Fruit fly (Drosophila melanogaster) whole organism, embryonic: ENCODE measurements around the gene CG11951.

ENCODE experiments used
- Antp ChIP-seq: fragments of 200-800 bp; sonication (Bioruptor generic); optimal IDR thresholded peaks from 3 replicates; lab custom pipeline; 2016; ENCODE audit warnings: missing biosample characterization, missing genetic modification characterization
- Bgb ChIP-seq: fragments of 200-800 bp; sonication (Bioruptor generic); IDR thresholded peaks from 2 replicates; pipeline ENCODE4 v1.3.6; 2022; ENCODE audit warnings: missing biosample characterization, missing genetic modification characterization; ENCODE audit not compliant: partially characterized antibody
- CG10267 ChIP-seq: fragments of 200-800 bp; sonication (Bioruptor generic); optimal IDR thresholded peaks from 2 replicates; lab custom pipeline; 2018; ENCODE audit warnings: missing biosample characterization, mild to moderate bottlenecking, missing genetic modification characterization, moderate library complexity
- CG12104 ChIP-seq: fragments of 200-800 bp; sonication (Bioruptor generic); optimal IDR thresholded peaks from 3 replicates; lab custom pipeline; 2016; ENCODE audit warnings: missing biosample characterization, missing genetic modification characterization
- CG12769 ChIP-seq: fragments of 200-800 bp; sonication (Bioruptor generic); optimal IDR thresholded peaks from 2 replicates; lab custom pipeline; 2019; ENCODE audit warnings: missing biosample characterization, mild to moderate bottlenecking, missing genetic modification characterization, moderate library complexity
- CG12942 ChIP-seq: fragments of 200-800 bp; sonication (Bioruptor generic); optimal IDR thresholded peaks from 3 replicates; lab custom pipeline; 2016; ENCODE audit warnings: missing biosample characterization, missing genetic modification characterization
- CG1647 ChIP-seq: fragments of 200-800 bp; sonication (Bioruptor generic); optimal IDR thresholded peaks from 3 replicates; lab custom pipeline; 2016; ENCODE audit warnings: missing biosample characterization, missing genetic modification characterization
- CG17612 ChIP-seq: fragments of 200-800 bp; sonication (Bioruptor generic); IDR thresholded peaks from 2 replicates; pipeline ENCODE4 v1.3.6; 2022; ENCODE audit warnings: missing biosample characterization, missing genetic modification characterization
- CG2199 ChIP-seq: fragments of 200-800 bp; sonication (Bioruptor generic); IDR thresholded peaks from 3 replicates; pipeline ENCODE4 v1.3.6; 2022; ENCODE audit warnings: missing biosample characterization, missing genetic modification characterization
- CG30020 ChIP-seq: fragments of 200-800 bp; optimal IDR thresholded peaks from 2 replicates; lab custom pipeline; 2019; ENCODE audit warnings: missing biosample characterization, mild to moderate bottlenecking, missing genetic modification characterization, moderate library complexity
- CG30403 ChIP-seq: fragments of 200-800 bp; sonication (Bioruptor generic); optimal IDR thresholded peaks from 3 replicates; lab custom pipeline; 2016; ENCODE audit warnings: missing biosample characterization, missing genetic modification characterization
- CG3163 ChIP-seq: fragments of 200-800 bp; sonication (Bioruptor generic); optimal IDR thresholded peaks from 3 replicates; lab custom pipeline; 2016; ENCODE audit warnings: missing biosample characterization, missing genetic modification characterization
- CG32772 ChIP-seq: fragments of 200-800 bp; sonication (Bioruptor generic); IDR thresholded peaks from 2 replicates; pipeline ENCODE4 v1.3.6; 2022; ENCODE audit warnings: missing biosample characterization, missing genetic modification characterization
- CG4360 ChIP-seq: fragments of 200-800 bp; sonication (Bioruptor generic); IDR thresholded peaks from 2 replicates; pipeline ENCODE4 v1.3.6; 2022; ENCODE audit warnings: missing biosample characterization, missing genetic modification characterization
- CG4820 ChIP-seq: fragments of 200-800 bp; sonication (Bioruptor generic); optimal IDR thresholded peaks from 3 replicates; lab custom pipeline; 2016; ENCODE audit warnings: missing biosample characterization, missing genetic modification characterization
- CG6254 ChIP-seq: fragments of 200-800 bp; sonication (Bioruptor generic); optimal IDR thresholded peaks from 3 replicates; lab custom pipeline; 2017; ENCODE audit warnings: mild to moderate bottlenecking, missing biosample characterization, missing genetic modification reagents, missing genetic modification characterization
- CG8478 ChIP-seq: fragments of >200 bp; optimal IDR thresholded peaks from 2 replicates; lab custom pipeline; 2018
- CG9609 ChIP-seq: fragments of 200-800 bp; sonication (Bioruptor generic); optimal IDR thresholded peaks from 3 replicates; lab custom pipeline; 2016; ENCODE audit warnings: missing biosample characterization, missing genetic modification characterization
- CrebB ChIP-seq: fragments of 200-800 bp; sonication (Bioruptor generic); optimal IDR thresholded peaks from 3 replicates; lab custom pipeline; 2018; ENCODE audit warnings: missing biosample characterization, mild to moderate bottlenecking, missing genetic modification characterization
- D ChIP-seq, 2 experiments: fragments of 200-800 bp in 1 of 2; fragments of >200 bp in 1 of 2; sonication (Bioruptor generic) in 1 of 2; optimal IDR thresholded peaks; 2 replicates in 1 of 2; 3 replicates in 1 of 2; lab custom pipeline; 2017; ENCODE audit warnings: mild to moderate bottlenecking in 1 of 2, missing biosample characterization in 1 of 2, missing genetic modification characterization in 1 of 2, missing genetic modification reagents in 1 of 2
- Fer1 ChIP-seq: fragments of 200-800 bp; sonication (Bioruptor generic); optimal IDR thresholded peaks from 2 replicates; lab custom pipeline; 2017; ENCODE audit warnings: missing biosample characterization, mild to moderate bottlenecking, missing genetic modification characterization
- Kr ChIP-seq: fragments of 200-800 bp; sonication (Bioruptor generic); optimal IDR thresholded peaks from 2 replicates; lab custom pipeline; 2017; ENCODE audit warnings: missing biosample characterization, mild to moderate bottlenecking, missing genetic modification characterization
- Mrtf ChIP-seq: fragments of 200-800 bp; sonication (Bioruptor generic); IDR thresholded peaks from 3 replicates; pipeline ENCODE4 v1.3.6; 2022; ENCODE audit warnings: missing biosample characterization, missing genetic modification characterization
- NFAT ChIP-seq: fragments of 200-800 bp; sonication (Bioruptor generic); IDR thresholded peaks from 2 replicates; pipeline ENCODE4 v1.3.6; 2022; ENCODE audit warnings: missing biosample characterization, missing genetic modification characterization
- Oaz ChIP-seq: fragments of 200-800 bp; sonication (Bioruptor generic); IDR thresholded peaks from 2 replicates; pipeline ENCODE4 v1.3.6; 2022; ENCODE audit warnings: missing biosample characterization, missing genetic modification characterization
- Opbp ChIP-seq: fragments of 200-800 bp; sonication (Bioruptor generic); IDR thresholded peaks from 3 replicates; pipeline ENCODE4 v1.3.6; 2022; ENCODE audit warnings: missing biosample characterization, missing genetic modification characterization; ENCODE audit not compliant: partially characterized antibody
- Trl ChIP-seq, 3 experiments: fragments of >200 bp in 2 of 3; fragments of 200-800 bp in 1 of 3; sonication (Bioruptor generic) in 1 of 3; optimal IDR thresholded peaks; 2 replicates in 1 of 3; 3 replicates in 2 of 3; lab custom pipeline; 2016 to 2017; ENCODE audit warnings: missing biosample characterization in 1 of 3, missing genetic modification characterization in 1 of 3
- Vsx1 ChIP-seq: fragments of 200-800 bp; sonication (Bioruptor generic); optimal IDR thresholded peaks from 2 replicates; lab custom pipeline; 2017; ENCODE audit warnings: missing biosample characterization, mild to moderate bottlenecking, missing genetic modification characterization, missing genetic modification reagents
- cg ChIP-seq: fragments of 200-800 bp; sonication (Bioruptor generic); optimal IDR thresholded peaks from 3 replicates; lab custom pipeline; 2019; ENCODE audit warnings: missing biosample characterization, mild to moderate bottlenecking, missing genetic modification characterization, moderate library complexity
- chinmo ChIP-seq: fragments of 200-800 bp; sonication (Bioruptor generic); IDR thresholded peaks from 4 replicates; pipeline ENCODE4 v1.3.6; 2022; ENCODE audit warnings: missing biosample characterization, missing genetic modification characterization; ENCODE audit not compliant: partially characterized antibody
- crc ChIP-seq: fragments of 200-800 bp; sonication (Bioruptor generic); optimal IDR thresholded peaks from 2 replicates; lab custom pipeline; 2016; ENCODE audit warnings: missing biosample characterization, missing genetic modification characterization
- cwo ChIP-seq: fragments of 200-800 bp; sonication (Bioruptor generic); optimal IDR thresholded peaks from 3 replicates; lab custom pipeline; 2017; ENCODE audit warnings: missing biosample characterization, missing genetic modification characterization, mild to moderate bottlenecking, moderate library complexity, missing genetic modification reagents
- ewg ChIP-seq: fragments of 200-800 bp; sonication (Bioruptor generic); optimal IDR thresholded peaks from 3 replicates; lab custom pipeline; 2017; ENCODE audit warnings: mild to moderate bottlenecking, missing biosample characterization, missing genetic modification reagents, missing genetic modification characterization
- her ChIP-seq: fragments of 200-800 bp; sonication (Bioruptor generic); optimal IDR thresholded peaks from 2 replicates; lab custom pipeline; 2016; ENCODE audit warnings: missing biosample characterization, missing genetic modification characterization
- lilli ChIP-seq: fragments of 200-800 bp; sonication (Bioruptor generic); optimal IDR thresholded peaks from 3 replicates; lab custom pipeline; 2016; ENCODE audit warnings: missing biosample characterization, missing genetic modification characterization
- nerfin-2 ChIP-seq: fragments of 200-800 bp; sonication (Bioruptor generic); IDR thresholded peaks from 2 replicates; pipeline ENCODE4 v1.3.6; 2022; ENCODE audit warnings: missing biosample characterization, missing genetic modification characterization; ENCODE audit not compliant: partially characterized antibody
- p53 ChIP-seq: fragments of 200-800 bp; sonication (Bioruptor generic); optimal IDR thresholded peaks from 2 replicates; lab custom pipeline; 2016; ENCODE audit warnings: missing biosample characterization, missing genetic modification characterization
- rib ChIP-seq: fragments of 200-800 bp; sonication (Bioruptor generic); IDR thresholded peaks from 2 replicates; pipeline ENCODE4 v1.3.6; 2022; ENCODE audit warnings: missing biosample characterization, missing genetic modification characterization
- sens ChIP-seq: fragments of 200-800 bp; sonication (Bioruptor generic); peaks from one replicate; lab custom pipeline; 2016; ENCODE audit warnings: missing biosample characterization, missing genetic modification characterization
- sr ChIP-seq: fragments of 200-800 bp; sonication (Bioruptor generic); IDR thresholded peaks from 3 replicates; pipeline ENCODE4 v1.3.6; 2022; ENCODE audit warnings: missing biosample characterization, missing genetic modification characterization
- stwl ChIP-seq: fragments of 200-800 bp; sonication (Bioruptor generic); optimal IDR thresholded peaks from 3 replicates; lab custom pipeline; 2018; ENCODE audit warnings: missing biosample characterization, mild to moderate bottlenecking, missing genetic modification characterization, moderate library complexity
- tin ChIP-seq: fragments of 200-800 bp; sonication (Bioruptor generic); optimal IDR thresholded peaks from 3 replicates; lab custom pipeline; 2016; ENCODE audit warnings: missing biosample characterization, missing genetic modification characterization
- unc-4 ChIP-seq: fragments of 200-800 bp; sonication (Bioruptor generic); IDR thresholded peaks from 2 replicates; pipeline ENCODE4 v1.3.6; 2022; ENCODE audit warnings: missing biosample characterization, missing genetic modification characterization; ENCODE audit not compliant: partially characterized antibody
- vfl ChIP-seq: fragments of 200-800 bp; sonication (Bioruptor generic); optimal IDR thresholded peaks from 2 replicates; lab custom pipeline; 2016; ENCODE audit warnings: missing biosample characterization, missing genetic modification characterization

The CG11951 gene

DNA sequence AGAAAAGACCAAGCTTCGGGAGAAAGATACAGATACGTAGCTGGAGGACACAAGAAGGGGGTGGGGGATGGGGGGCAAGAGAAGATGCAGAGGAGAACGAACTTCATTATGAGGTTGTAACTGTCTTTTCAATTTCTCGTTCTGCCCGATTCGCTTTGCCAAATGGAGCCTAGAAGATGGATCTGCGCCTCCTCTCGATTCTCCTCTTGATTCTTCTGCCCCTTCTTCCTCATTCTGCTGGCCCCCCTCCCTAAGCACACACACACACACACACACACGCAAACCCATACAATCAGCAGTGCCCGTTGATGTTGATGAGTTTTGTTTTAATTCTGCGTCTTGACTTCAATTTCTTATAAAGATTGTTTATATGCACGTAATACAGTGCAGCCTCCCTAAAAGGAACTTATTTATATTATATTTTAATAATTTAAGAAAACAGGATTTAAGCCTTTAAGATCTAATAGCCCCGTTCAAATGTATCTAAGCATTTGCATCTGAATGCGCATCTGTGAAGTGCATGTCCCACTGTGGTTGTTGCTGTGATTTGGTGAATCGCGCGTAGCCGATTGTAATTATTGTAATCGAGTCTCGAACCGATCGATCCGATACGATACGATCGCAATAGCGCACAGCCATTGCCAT lies 31.4 kb downstream of the CG11951 start (continued):
- peak; percentile 65 for TF ChIP-seq CG32772 (GFP tag; lab: Robert Waterston, UW)
- no peak for TF ChIP-seq D (optimal IDR thresholded peaks at IDR 0.05; lab: Kevin White, UChicago)
- peak; percentile 44 for TF ChIP-seq D (GFP tag; optimal IDR thresholded peaks at IDR 0.05; lab: Kevin White, UChicago)
- peak; percentile 33 for TF ChIP-seq CG30403 (GFP tag; lab: Kevin White, UChicago)
- peak; percentile 63 for TF ChIP-seq Fer1 (GFP tag; lab: Kevin White, UChicago)
- peak; percentile 13 for TF ChIP-seq Antp (GFP tag; lab: Kevin White, UChicago)
- TF ChIP-seq nerfin-2 (GFP tag; lab: Robert Waterston, UW) = no peak
- TF ChIP-seq crc (GFP tag; lab: Kevin White, UChicago) = no peak
- no peak for TF ChIP-seq unc-4 (GFP tag; lab: Robert Waterston, UW)
- TF ChIP-seq, all 482 proteins: peak for 240

DNA sequence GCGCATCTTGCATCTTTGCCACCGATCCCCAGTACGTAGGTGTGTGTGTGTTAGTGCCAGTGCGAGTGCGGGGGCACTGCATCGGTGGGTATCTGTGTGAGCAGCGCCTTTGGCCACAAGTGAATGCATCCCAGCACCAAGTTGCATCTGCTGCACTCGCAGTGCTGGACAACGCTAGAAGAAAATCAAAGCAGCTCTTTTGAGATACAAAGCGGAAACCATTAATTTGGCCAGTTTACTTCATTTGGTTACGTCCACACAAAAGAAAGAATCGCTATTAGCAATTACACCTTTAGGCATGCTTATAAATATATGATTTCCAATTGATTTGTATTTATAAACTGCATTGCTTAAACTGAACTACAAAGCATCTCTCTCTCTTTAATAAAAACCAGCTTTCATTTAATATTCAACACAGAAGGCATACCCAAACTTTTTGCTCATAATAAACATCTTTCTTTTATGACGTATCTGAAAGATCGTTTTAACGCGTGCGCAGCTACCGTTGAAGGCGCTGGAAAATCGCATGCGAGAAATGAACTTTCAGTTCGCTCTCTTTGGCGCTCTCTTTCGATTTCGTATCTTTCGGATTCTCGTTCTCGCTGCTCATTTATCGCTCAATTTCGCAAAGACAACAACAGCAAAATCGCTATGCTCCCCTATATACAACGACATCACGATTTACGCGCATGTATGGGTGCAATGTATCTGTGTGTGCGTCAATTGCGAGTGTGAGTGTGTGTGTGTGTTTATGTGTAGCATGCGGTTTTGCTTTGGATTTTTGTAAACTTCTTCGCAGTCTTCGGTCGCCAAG lies 32.1 kb downstream of the CG11951 start:
- TF ChIP-seq stwl (tag; lab: Kevin White, UChicago) = peak; percentile 78
- TF ChIP-seq CG12769 (tag; lab: Kevin White, UChicago) = peak; percentile 13
- TF ChIP-seq Kr (GFP tag; lab: Kevin White, UChicago) = no peak
- TF ChIP-seq cg = peak; percentile 84
- no peak for TF ChIP-seq ewg (GFP tag; lab: Kevin White, UChicago)
- TF ChIP-seq CG30020 (tag; lab: Kevin White, UChicago) = no peak
- peak; percentile 81; the same call in 3 of the 4 replicates for TF ChIP-seq chinmo (GFP tag; lab: Robert Waterston, UW)
- TF ChIP-seq rib (GFP tag; lab: Robert Waterston, UW) = peak; percentile 22; the same call in 1 of the 2 replicates
- TF ChIP-seq CG10267 (tag; lab: Kevin White, UChicago) = peak; percentile 17
- TF ChIP-seq CG4360 (GFP tag; lab: Robert Waterston, UW) = peak; percentile 60
- no peak for TF ChIP-seq CG1647 (GFP tag; lab: Kevin White, UChicago)
- TF ChIP-seq vfl = no peak
- peak; percentile 16 for TF ChIP-seq CG8478 (lab: Kevin White, UChicago)
- TF ChIP-seq CG4820 (GFP tag; lab: Kevin White, UChicago) = no peak
- no peak for TF ChIP-seq Mrtf
- peak; percentile 80 for TF ChIP-seq CG3163 (GFP tag; lab: Kevin White, UChicago)
- no peak for TF ChIP-seq p53 (GFP tag; lab: Kevin White, UChicago)
- TF ChIP-seq CG12942 = no peak
- no peak for TF ChIP-seq sr (GFP tag; lab: Robert Waterston, UW)
- no peak for TF ChIP-seq CG17612 (GFP tag; lab: Robert Waterston, UW)
- TF ChIP-seq Opbp (GFP tag; lab: Robert Waterston, UW) = no peak
- peak; percentile 77 for TF ChIP-seq sens (GFP tag; lab: Kevin White, UChicago)
- no peak for TF ChIP-seq NFAT
- TF ChIP-seq CG6254 (GFP tag; lab: Kevin White, UChicago) = no peak
- TF ChIP-seq CG2199 (GFP tag; lab: Robert Waterston, UW) = 0 out of 3 replicates have a peak, but pooled peaks have one; percentile 38
- no peak for TF ChIP-seq unc-4 (GFP tag; lab: Robert Waterston, UW)
- TF ChIP-seq tin = no peak
- TF ChIP-seq lilli = no peak
- TF ChIP-seq cwo = no peak
- TF ChIP-seq Vsx1 = no peak
- TF ChIP-seq her = no peak
- no peak for TF ChIP-seq CG9609
- no peak for TF ChIP-seq CG12104
- TF ChIP-seq Bgb (GFP tag; lab: Robert Waterston, UW) = no peak
- peak; percentile 41 to 77 for TF ChIP-seq Trl (optimal IDR thresholded peaks at IDR 0.05; lab: Kevin White, UChicago)
- no peak for TF ChIP-seq Trl (GFP tag; optimal IDR thresholded peaks at IDR 0.05; lab: Kevin White, UChicago)
- TF ChIP-seq Oaz (GFP tag; lab: Robert Waterston, UW) = no peak
- TF ChIP-seq CrebB (tag; lab: Kevin White, UChicago) = no peak
